Worm (Caenorhabditis elegans) whole organism, early embryonic: Measurements from ENCODE around the gene F48G7.10.

Experiments used
- ama-1 ChIP-seq: fragments of 150-350 bp; optimal IDR thresholded peaks from 2 replicates; lab custom pipeline; 2014
- hnd-1 ChIP-seq: sonication (generic microtip); optimal IDR thresholded peaks from 2 replicates; lab custom pipeline; 2016; ENCODE audit warnings: missing genetic modification characterization, missing compliant biosample characterization

- no peak for TF ChIP-seq ama-1 (lab: Kevin White, UChicago)
- no peak for TF ChIP-seq hnd-1 (tag; lab: Kevin White, UChicago)
Measured at ce11 chrV:619054-619453, 15.7 kb downstream of the F48G7.10 start, which contains the start of gene F48G7.4.
